Worm (Caenorhabditis elegans): ENCODE data around the gene C52E4.12.

ce11 chrV:11960084-11960830 is 35.7 kb upstream of the C52E4.12 start:
- no peak for TF ChIP-seq ama-1 (optimal IDR thresholded peaks at IDR 0.05)
- no peak for TF ChIP-seq sea-1 (GFP tag; conservative IDR thresholded peaks at IDR 0.05)
- no peak for TF ChIP-seq tbx-37 (GFP tag; conservative IDR thresholded peaks at IDR 0.05)
- no peak for TF ChIP-seq B0310.2 (tag; optimal IDR thresholded peaks at IDR 0.05)
- TF ChIP-seq tra-4 (tag; optimal IDR thresholded peaks at IDR 0.05), result no peak

Measured in whole organism, early embryonic.